Worm (Caenorhabditis elegans): ENCODE measurements around the gene Y57A10A.14.

Y57A10A.14 gene

DNA sequence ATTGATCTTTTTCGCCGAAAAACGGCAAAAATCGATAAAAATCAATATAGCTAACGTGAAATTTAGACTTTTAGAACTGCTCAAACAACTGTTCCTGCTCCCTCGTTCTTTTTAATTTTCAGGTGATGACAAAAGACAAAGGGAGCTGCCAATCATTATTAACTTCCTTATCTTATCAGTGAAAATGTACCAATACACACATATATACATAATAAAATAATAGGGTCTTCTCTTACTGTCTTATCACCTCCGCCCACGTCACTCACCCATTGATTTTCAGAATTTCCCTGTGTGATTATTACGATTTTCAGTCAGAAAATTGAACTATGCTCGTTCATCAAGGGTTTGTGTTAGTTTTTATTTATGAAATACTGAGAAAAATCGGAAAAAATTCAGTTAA is at the start of gene Y57A10A.14:
Gene Y57A10A.14, plus strand, starts transcription at position 228 of the 400 bp plus-strand sequence.
- TF ChIP-seq lir-1 (GFP tag; conservative IDR thresholded peaks at IDR 0.05) (no peak), nhr-90 (tag; optimal IDR thresholded peaks at IDR 0.05) (no peak), atf-7 (tag; optimal IDR thresholded peaks at IDR 0.05) (peak; percentile 34), let-607 (tag; optimal IDR thresholded peaks at IDR 0.05) (peak in 1 of 2 experiments; percentile 57), nhr-80 (tag; optimal IDR thresholded peaks at IDR 0.05) (peak; percentile 78), T07F8.4 (tag; optimal IDR thresholded peaks at IDR 0.05) (no peak), unc-62 (GFP tag; optimal IDR thresholded peaks at IDR 0.05) (peak; percentile 79), D2030.7 (GFP tag; IDR thresholded peaks at IDR 0.05) (no peak), cebp-1 (GFP tag; IDR thresholded peaks at IDR 0.05) (no peak), cebp-1 (tag; optimal IDR thresholded peaks at IDR 0.05) (peak; percentile 15)

DNA sequence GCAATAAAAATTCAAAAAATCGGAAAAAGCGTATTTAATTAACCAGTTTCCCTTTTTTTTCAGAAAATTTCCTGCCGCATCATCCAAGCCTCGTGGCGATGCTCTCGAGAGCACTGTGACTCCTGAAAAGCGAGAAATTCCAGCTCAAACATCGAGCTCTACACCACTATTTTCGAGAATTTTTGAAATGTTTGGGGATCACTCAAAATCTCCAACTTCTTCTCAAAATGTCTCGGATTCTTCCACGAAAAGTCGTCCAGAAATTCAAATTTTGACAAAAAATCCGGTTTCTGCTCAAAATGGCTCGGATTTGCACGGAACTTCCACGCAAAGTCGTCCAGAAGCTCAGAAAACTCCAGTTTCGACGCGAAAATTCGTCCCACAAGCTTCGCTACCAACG is 47.8 kb upstream of the Y57A10A.14 start:
- TF ChIP-seq nfya-1 (tag; optimal IDR thresholded peaks at IDR 0.05; ENCODE audit: borderline replicate concordance, insufficient read depth) (no peak), F37B4.10 (GFP tag; IDR thresholded peaks at IDR 0.05) (no peak), tbx-9 (tag; optimal IDR thresholded peaks at IDR 0.05; ENCODE audit: borderline replicate concordance) (no peak), K11D2.4 (GFP tag; IDR thresholded peaks at IDR 0.05) (no peak), him-1 (tag; optimal IDR thresholded peaks at IDR 0.05) (no peak), dpl-1 (GFP tag; optimal IDR thresholded peaks at IDR 0.05) (no peak), ZK185.1 (tag; optimal IDR thresholded peaks at IDR 0.05; ENCODE audit: poor library complexity, severe bottlenecking) (no peak), aptf-3 (GFP tag; IDR thresholded peaks at IDR 0.05) (no peak), mcd-1 (GFP tag; IDR thresholded peaks at IDR 0.05) (no peak)

- TF ChIP-seq nhr-90 (tag; optimal IDR thresholded peaks at IDR 0.05): no peak
- TF ChIP-seq nhr-27 (tag; optimal IDR thresholded peaks at IDR 0.05): no peak
- no peak for TF ChIP-seq aptf-3 (GFP tag; IDR thresholded peaks at IDR 0.05)
- TF ChIP-seq let-607 (tag; optimal IDR thresholded peaks at IDR 0.05): no peak
- no peak for TF ChIP-seq lir-1 (GFP tag; conservative IDR thresholded peaks at IDR 0.05)
- no peak for TF ChIP-seq D2030.7 (GFP tag; IDR thresholded peaks at IDR 0.05)
- no peak for TF ChIP-seq K12H6.12 (tag; optimal IDR thresholded peaks at IDR 0.05)
- TF ChIP-seq ceh-58 (GFP tag; IDR thresholded peaks at IDR 0.05): no peak
- TF ChIP-seq lin-54 (GFP tag; optimal IDR thresholded peaks at IDR 0.05): no peak
- TF ChIP-seq gei-17 (GFP tag; optimal IDR thresholded peaks at IDR 0.05): no peak
- TF ChIP-seq ztf-18 (tag; optimal IDR thresholded peaks at IDR 0.05): no peak
- no peak for TF ChIP-seq lsl-1 (GFP tag; optimal IDR thresholded peaks at IDR 0.05)
- TF ChIP-seq him-1 (tag; optimal IDR thresholded peaks at IDR 0.05): no peak
- no peak for TF ChIP-seq nfya-1 (tag; optimal IDR thresholded peaks at IDR 0.05; ENCODE audit: borderline replicate concordance, insufficient read depth)
- no peak for TF ChIP-seq snpc-4 (GFP tag; optimal IDR thresholded peaks at IDR 0.05)
- TF ChIP-seq snpc-4 (tag; optimal IDR thresholded peaks at IDR 0.05): no peak
- no peak for TF ChIP-seq F52B5.7 (tag; optimal IDR thresholded peaks at IDR 0.05)
- no peak for TF ChIP-seq lin-40 (tag; optimal IDR thresholded peaks at IDR 0.05)
- no peak for TF ChIP-seq let-526 (GFP tag; IDR thresholded peaks at IDR 0.05)
Observed at ce11 chrII:12143558-12143957, 42.2 kb upstream of the Y57A10A.14 start.

DNA sequence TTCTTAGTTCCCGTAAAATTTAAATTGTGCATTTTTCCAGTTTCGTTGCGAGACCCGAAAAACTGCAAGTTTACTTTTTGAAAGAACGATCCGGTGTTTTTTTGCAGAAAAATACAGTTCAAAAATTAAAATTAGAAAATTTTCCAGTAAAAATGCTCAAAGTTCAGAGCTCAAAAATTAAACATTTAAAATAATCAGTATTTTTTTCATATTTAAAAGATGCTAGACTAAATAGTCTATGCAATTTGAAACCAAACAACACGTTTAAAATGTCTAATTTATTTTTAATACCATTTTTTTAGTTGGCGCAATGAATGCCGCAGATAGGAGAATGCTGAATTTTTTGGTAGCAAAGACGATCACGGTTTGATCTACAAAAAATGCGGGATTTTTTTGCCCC is 38.4 kb upstream of the Y57A10A.14 start, which contains the start of gene Y57A10A.2:
Gene Y57A10A.2, plus strand, starts transcription at position 301 of the 400 bp plus-strand sequence.
- TF ChIP-seq efl-1 (GFP tag; optimal IDR thresholded peaks at IDR 0.05) (no peak), nfya-2 (GFP tag; IDR thresholded peaks at IDR 0.05) (no peak), zfh-2 (GFP tag; conservative IDR thresholded peaks at IDR 0.05) (no peak), aptf-2 (GFP tag; conservative IDR thresholded peaks at IDR 0.05) (no peak), hsf-1 (GFP tag; IDR thresholded peaks at IDR 0.05) (no peak), unc-130 (GFP tag; optimal IDR thresholded peaks at IDR 0.05) (no peak), F55B11.4 (tag; optimal IDR thresholded peaks at IDR 0.05; ENCODE audit: borderline replicate concordance, insufficient read depth) (no peak)

All from whole organism, young adult.